Worm (Caenorhabditis elegans) whole organism, L4 larva: ENCODE results near the gene C15H9.2.

ENCODE experiments used
- D1046.2 ChIP-seq: fragments of 200-800 bp; sonication (Bioruptor generic); IDR thresholded peaks from 2 replicates; pipeline ENCODE4 v1.3.6; 2022; ENCODE audit warnings: missing genetic modification characterization, missing compliant biosample characterization
- F26F4.8 ChIP-seq: fragments of 200-800 bp; sonication (Bioruptor generic); conservative IDR thresholded peaks from 2 replicates; pipeline ENCODE4 v1.3.6; 2022; ENCODE audit warnings: missing genetic modification characterization, missing compliant biosample characterization
- F44E2.7 ChIP-seq: fragments of 200-800 bp; sonication (Bioruptor generic); IDR thresholded peaks from 2 replicates; pipeline ENCODE4 v2.1.2; 2022; ENCODE audit warnings: missing genetic modification characterization, missing compliant biosample characterization
- F49E8.2 ChIP-seq: sonication (generic microtip); optimal IDR thresholded peaks from 2 replicates; lab custom pipeline; 2016; ENCODE audit warnings: missing compliant biosample characterization, mild to moderate bottlenecking, missing genetic modification characterization, borderline replicate concordance
- R02D3.7 ChIP-seq: fragments of 150-350 bp; sonication (generic microtip); optimal IDR thresholded peaks from 3 replicates; lab custom pipeline; 2014; ENCODE audit warnings: missing biosample characterization, missing genetic modification characterization
- T20F7.1 ChIP-seq: fragments of 200-800 bp; sonication (Bioruptor generic); optimal IDR thresholded peaks from 2 replicates; lab custom pipeline; 2018; ENCODE audit warnings: mild to moderate bottlenecking, missing genetic modification characterization, missing compliant biosample characterization
- aha-1 ChIP-seq: fragments of 150-350 bp; peaks from one replicate; lab custom pipeline; 2014; ENCODE audit warnings: missing biosample characterization, missing genetic modification characterization
- ceh-20 ChIP-seq: fragments of 200-800 bp; sonication (Bioruptor generic); IDR thresholded peaks from 2 replicates; pipeline ENCODE4 v1.3.6; 2022; ENCODE audit warnings: missing genetic modification reagents, missing genetic modification characterization, missing compliant biosample characterization
- ceh-62 ChIP-seq: sonication (generic microtip); optimal IDR thresholded peaks from 2 replicates; lab custom pipeline; 2017; ENCODE audit warnings: missing biosample characterization, missing genetic modification characterization
- daf-16 ChIP-seq, 3 experiments: sonication (generic microtip); optimal IDR thresholded peaks; 2 replicates each; lab custom pipeline; 2016 to 2017; ENCODE audit warnings: missing genetic modification characterization in 3 of 3, missing genetic modification reagents in 3 of 3, mild to moderate bottlenecking in 2 of 3, missing compliant biosample characterization in 2 of 3, missing biosample characterization in 1 of 3, moderate library complexity in 1 of 3
- daf-8 ChIP-seq: fragments of 200-800 bp; sonication (Bioruptor generic); IDR thresholded peaks from 2 replicates; pipeline ENCODE4 v1.3.6; 2022; ENCODE audit warnings: missing genetic modification characterization, missing compliant biosample characterization
- dmd-6 ChIP-seq: fragments of 200-800 bp; sonication (Bioruptor generic); IDR thresholded peaks from 2 replicates; pipeline ENCODE4 v1.3.6; 2022; ENCODE audit warnings: missing genetic modification reagents, missing genetic modification characterization, missing compliant biosample characterization
- dve-1 ChIP-seq: sonication (generic microtip); optimal IDR thresholded peaks from 2 replicates; lab custom pipeline; 2017; ENCODE audit warnings: antibody characterized with exemption, mild to moderate bottlenecking, missing genetic modification characterization, missing compliant biosample characterization; ENCODE audit not compliant: insufficient read depth
- hlh-11 ChIP-seq: fragments of 200-800 bp; sonication (Bioruptor generic); optimal IDR thresholded peaks from 2 replicates; lab custom pipeline; 2018; ENCODE audit warnings: mild to moderate bottlenecking, missing genetic modification characterization, missing compliant biosample characterization
- hlh-30 ChIP-seq: sonication (generic microtip); optimal IDR thresholded peaks from 2 replicates; lab custom pipeline; 2017; ENCODE audit warnings: antibody characterized with exemption, mild to moderate bottlenecking, missing genetic modification characterization, missing compliant biosample characterization; ENCODE audit not compliant: insufficient read depth
- hmg-1.1 ChIP-seq: fragments of 200-800 bp; sonication (Bioruptor generic); IDR thresholded peaks from 2 replicates; pipeline ENCODE4 v1.3.6; 2022; ENCODE audit warnings: missing genetic modification reagents, missing genetic modification characterization, missing compliant biosample characterization
- lim-7 ChIP-seq: fragments of 200-800 bp; sonication (Bioruptor generic); IDR thresholded peaks from 2 replicates; pipeline ENCODE4 v1.3.6; 2022; ENCODE audit warnings: missing genetic modification characterization, missing compliant biosample characterization
- lin-13 ChIP-seq: fragments of 150-350 bp; optimal IDR thresholded peaks from 2 replicates; lab custom pipeline; 2014; ENCODE audit warnings: missing biosample characterization, missing genetic modification reagents, missing genetic modification characterization
- lin-39 ChIP-seq: fragments of 150-350 bp; optimal IDR thresholded peaks from 2 replicates; lab custom pipeline; 2014; ENCODE audit warnings: missing biosample characterization, missing genetic modification reagents, missing genetic modification characterization
- lsy-2 ChIP-seq, 2 experiments: fragments of 150-350 bp in 1 of 2; sonication (generic microtip) in 1 of 2; optimal IDR thresholded peaks; 2 replicates each; lab custom pipeline; 2014 to 2017; ENCODE audit warnings: missing biosample characterization in 2 of 2, missing genetic modification characterization in 2 of 2
- madf-5 ChIP-seq, 2 experiments: fragments of 200-800 bp; sonication (Bioruptor generic); IDR thresholded peaks; 2 replicates each; pipeline ENCODE4 v1.3.6; 2022; ENCODE audit warnings: missing compliant biosample characterization in 2 of 2, missing genetic modification characterization in 2 of 2
- mep-1 ChIP-seq: fragments of 150-350 bp; sonication (generic microtip); optimal IDR thresholded peaks from 3 replicates; lab custom pipeline; 2014; ENCODE audit warnings: missing biosample characterization, missing genetic modification characterization
- mxl-3 ChIP-seq: fragments of 200-800 bp; sonication (Bioruptor generic); optimal IDR thresholded peaks from 2 replicates; lab custom pipeline; 2018; ENCODE audit warnings: mild to moderate bottlenecking, missing genetic modification characterization, missing compliant biosample characterization
- nhr-102 ChIP-seq: sonication (generic microtip); optimal IDR thresholded peaks from 2 replicates; lab custom pipeline; 2016; ENCODE audit warnings: mild to moderate bottlenecking, missing genetic modification characterization, moderate library complexity, missing compliant biosample characterization
- nhr-237 ChIP-seq: sonication (generic microtip); optimal IDR thresholded peaks from 2 replicates; lab custom pipeline; 2017; ENCODE audit warnings: missing biosample characterization, missing genetic modification characterization
- nhr-25 ChIP-seq: sonication (generic microtip); optimal IDR thresholded peaks from 2 replicates; lab custom pipeline; 2017; ENCODE audit warnings: missing genetic modification characterization, mild to moderate bottlenecking, missing compliant biosample characterization, antibody characterized with exemption, moderate library complexity, borderline replicate concordance; ENCODE audit not compliant: insufficient read depth
- nhr-28 ChIP-seq: fragments of 150-350 bp; optimal IDR thresholded peaks from 2 replicates; lab custom pipeline; 2014; ENCODE audit warnings: missing biosample characterization, missing genetic modification characterization
- nhr-42 ChIP-seq: fragments of 200-800 bp; sonication (Bioruptor generic); IDR thresholded peaks from 2 replicates; pipeline ENCODE4 v1.3.6; 2022; ENCODE audit warnings: missing genetic modification characterization, missing compliant biosample characterization
- nhr-6 ChIP-seq: fragments of 150-350 bp; optimal IDR thresholded peaks from 2 replicates; lab custom pipeline; 2014; ENCODE audit warnings: missing biosample characterization, missing genetic modification characterization
- php-3 ChIP-seq: fragments of 200-800 bp; sonication (Bioruptor generic); IDR thresholded peaks from 2 replicates; pipeline ENCODE4 v1.3.6; 2022; ENCODE audit warnings: missing genetic modification reagents, missing genetic modification characterization, missing compliant biosample characterization
- pqm-1 ChIP-seq: sonication (generic microtip); optimal IDR thresholded peaks from 2 replicates; lab custom pipeline; 2017; ENCODE audit warnings: missing biosample characterization, missing genetic modification characterization
- saeg-2 ChIP-seq: fragments of 200-800 bp; sonication (Bioruptor generic); IDR thresholded peaks from 2 replicates; pipeline ENCODE4 v1.3.6; 2022; ENCODE audit warnings: missing genetic modification reagents, missing genetic modification characterization, missing compliant biosample characterization
- snpc-1.2 ChIP-seq: fragments of 200-800 bp; sonication (Bioruptor generic); IDR thresholded peaks from 2 replicates; pipeline ENCODE4 v1.3.6; 2022; ENCODE audit warnings: missing genetic modification reagents, missing genetic modification characterization, missing compliant biosample characterization
- spr-1 ChIP-seq: sonication (generic microtip); optimal IDR thresholded peaks from 2 replicates; lab custom pipeline; 2016; ENCODE audit warnings: mild to moderate bottlenecking, missing genetic modification characterization, missing compliant biosample characterization
- spr-3 ChIP-seq: fragments of 200-800 bp; sonication (Bioruptor generic); optimal IDR thresholded peaks from 2 replicates; lab custom pipeline; 2018; ENCODE audit warnings: mild to moderate bottlenecking, missing genetic modification characterization, missing compliant biosample characterization
- unc-130 ChIP-seq: sonication (generic microtip); optimal IDR thresholded peaks from 2 replicates; lab custom pipeline; 2016; ENCODE audit warnings: missing genetic modification reagents, missing genetic modification characterization, missing compliant biosample characterization
- unc-62 ChIP-seq, 3 experiments: fragments of 150-350 bp in 1 of 3; sonication (generic microtip); optimal IDR thresholded peaks in 2 of 3; peaks in 1 of 3; 1 replicate in 1 of 3; 2 replicates in 2 of 3; lab custom pipeline; 2014 to 2017; ENCODE audit warnings: missing biosample characterization in 3 of 3, missing genetic modification characterization in 3 of 3, missing genetic modification reagents in 3 of 3, missing genotype in 1 of 3
- zag-1 ChIP-seq: fragments of 150-350 bp; optimal IDR thresholded peaks from 2 replicates; lab custom pipeline; 2014; ENCODE audit warnings: missing biosample characterization, missing genetic modification characterization
- zfp-2 ChIP-seq: sonication (generic microtip); optimal IDR thresholded peaks from 2 replicates; lab custom pipeline; 2016; ENCODE audit warnings: mild to moderate bottlenecking, missing genetic modification characterization, missing compliant biosample characterization
- zfp-3 ChIP-seq: fragments of 200-800 bp; sonication (Bioruptor generic); conservative IDR thresholded peaks from 2 replicates; pipeline ENCODE4 v1.3.6; 2022; ENCODE audit warnings: missing genetic modification reagents, missing genetic modification characterization, missing compliant biosample characterization
- ztf-11 ChIP-seq: fragments of 150-350 bp; optimal IDR thresholded peaks from 2 replicates; lab custom pipeline; 2014; ENCODE audit warnings: missing biosample characterization, missing genetic modification characterization
- ztf-7 ChIP-seq: fragments of 150-350 bp; optimal IDR thresholded peaks from 2 replicates; lab custom pipeline; 2014; ENCODE audit warnings: missing biosample characterization, missing genetic modification characterization

C15H9.2 gene

ce11 chrX:6109288-6109770 is 9.0 kb upstream of the C15H9.2 start, which contains the start of gene kynu-1:
TSS of gene kynu-1 (minus strand) at chrX:6109338.
- TF ChIP-seq unc-130 (GFP tag; lab: Kevin White, UChicago): no peak
- TF ChIP-seq zfp-2 (tag; lab: Kevin White, UChicago): no peak
- no peak for TF ChIP-seq madf-5 (GFP tag; IDR thresholded peaks at IDR 0.05; lab: Robert Waterston, UW)
- TF ChIP-seq lin-13 (GFP tag; lab: Kevin White, UChicago): no peak
- no peak for TF ChIP-seq snpc-1.2 (GFP tag; lab: Robert Waterston, UW)
- TF ChIP-seq zfp-3 (GFP tag; lab: Robert Waterston, UW): no peak
- TF ChIP-seq daf-16 (GFP tag; optimal IDR thresholded peaks at IDR 0.05; lab: Kevin White, UChicago): no peak
- peak; percentile 45 for TF ChIP-seq daf-16 (tag; optimal IDR thresholded peaks at IDR 0.05; lab: Kevin White, UChicago)
- TF ChIP-seq daf-8 (GFP tag; lab: Robert Waterston, UW): no peak
- TF ChIP-seq nhr-102 (tag; lab: Kevin White, UChicago): no peak
- TF ChIP-seq nhr-28 (tag; lab: Kevin White, UChicago): peak; percentile 83
- TF ChIP-seq dve-1 (tag; lab: Kevin White, UChicago): peak; percentile 56
- peak; percentile 31; the same call in 1 of the 2 replicates for TF ChIP-seq dmd-6 (GFP tag; lab: Robert Waterston, UW)
- peak in 1 of 2 experiments; percentile 27 for TF ChIP-seq lsy-2 (tag; optimal IDR thresholded peaks at IDR 0.05; lab: Kevin White, UChicago)
- TF ChIP-seq hlh-11 (tag; lab: Kevin White, UChicago): peak; percentile 50

- TF ChIP-seq nhr-28 (tag; lab: Kevin White, UChicago) (peak; percentile 5), T20F7.1 (GFP tag; lab: Kevin White, UChicago) (no peak), daf-16 (GFP tag; optimal IDR thresholded peaks at IDR 0.05; lab: Kevin White, UChicago) (no peak), daf-16 (tag; optimal IDR thresholded peaks at IDR 0.05; lab: Kevin White, UChicago) (peak; percentile 43), dve-1 (tag; lab: Kevin White, UChicago) (peak; percentile 37)
These were observed 5.5 kb upstream of the C15H9.2 start, which contains the start of gene prx-3 for ce11 chrX:6112817-6113216. TSS of gene prx-3 (minus strand) at chrX:6112917.

- no peak for TF ChIP-seq nhr-237 (tag; lab: Kevin White, UChicago)
- no peak for TF ChIP-seq hlh-30
- peak in 1 of 2 experiments; percentile 72 for TF ChIP-seq unc-62 (GFP tag; optimal IDR thresholded peaks at IDR 0.05 in 1 of 2; lab: Kevin White, UChicago)
- no peak for TF ChIP-seq unc-62 (tag; optimal IDR thresholded peaks at IDR 0.05; lab: Kevin White, UChicago)
These were observed 2.8 kb upstream of the C15H9.2 start, which contains the start of gene C15H9.3 for ce11 chrX:6115502-6115901. TSS of gene C15H9.3 (plus strand) at chrX:6115802.

ce11 chrX:6121279-6121678 is 3.0 kb downstream of the C15H9.2 start:
- no peak for TF ChIP-seq ztf-11 (tag; lab: Kevin White, UChicago)
- no peak for TF ChIP-seq F44E2.7 (GFP tag; lab: Robert Waterston, UW)
- no peak for TF ChIP-seq saeg-2 (GFP tag; lab: Robert Waterston, UW)
- no peak for TF ChIP-seq F26F4.8
- TF ChIP-seq zfp-2 (tag; lab: Kevin White, UChicago): no peak
- TF ChIP-seq R02D3.7 (tag; lab: Kevin White, UChicago): no peak
- peak; percentile 31 for TF ChIP-seq dve-1 (tag; lab: Kevin White, UChicago)
- no peak for TF ChIP-seq daf-16 (GFP tag; optimal IDR thresholded peaks at IDR 0.05; lab: Kevin White, UChicago)
- TF ChIP-seq daf-16 (tag; optimal IDR thresholded peaks at IDR 0.05; lab: Kevin White, UChicago): peak; percentile 97
- no peak for TF ChIP-seq ceh-20 (GFP tag; lab: Robert Waterston, UW)
- no peak for TF ChIP-seq hlh-11 (tag; lab: Kevin White, UChicago)
- no peak for TF ChIP-seq aha-1
- no peak for TF ChIP-seq php-3 (GFP tag; lab: Robert Waterston, UW)
- TF ChIP-seq nhr-25 (tag; lab: Kevin White, UChicago): no peak
- no peak for TF ChIP-seq lin-13 (GFP tag; lab: Kevin White, UChicago)
- no peak for TF ChIP-seq spr-3 (GFP tag; lab: Kevin White, UChicago)
- TF ChIP-seq lin-39 (tag; lab: Kevin White, UChicago): no peak
- no peak for TF ChIP-seq zag-1 (tag; lab: Kevin White, UChicago)
- TF ChIP-seq nhr-28 (tag; lab: Kevin White, UChicago): peak; percentile 25
- no peak for TF ChIP-seq mep-1
- TF ChIP-seq nhr-6 (tag; lab: Kevin White, UChicago): no peak
- no peak for TF ChIP-seq mxl-3 (GFP tag; lab: Kevin White, UChicago)
- no peak for TF ChIP-seq F49E8.2 (tag; lab: Kevin White, UChicago)
- TF ChIP-seq D1046.2: no peak
- no peak for TF ChIP-seq hmg-1.1
- TF ChIP-seq spr-1 (tag; lab: Kevin White, UChicago): no peak
- no peak for TF ChIP-seq unc-130 (GFP tag; lab: Kevin White, UChicago)
- TF ChIP-seq ztf-7 (tag; lab: Kevin White, UChicago): no peak
- peak; percentile 2 for TF ChIP-seq pqm-1
- no peak for TF ChIP-seq lim-7
- no peak for TF ChIP-seq nhr-42 (GFP tag; lab: Robert Waterston, UW)
- no peak for TF ChIP-seq ceh-62
